Fruit fly (Drosophila melanogaster) whole organism, prepupa: Measurements from ENCODE around the gene Trf.
A peak's percentile ranks its signal among the peaks of the same experiment; 100 is the strongest.

Experiments
- Blimp-1 ChIP-seq: fragments of 200-800 bp; sonication (Bioruptor generic); optimal IDR thresholded peaks from 3 replicates; lab custom pipeline; 2017; ENCODE audit warnings: missing biosample characterization, missing genetic modification characterization, mild to moderate bottlenecking, moderate library complexity, missing genetic modification reagents
- CG10631 ChIP-seq: fragments of 200-800 bp; sonication (Bioruptor generic); optimal IDR thresholded peaks from 2 replicates; lab custom pipeline; 2016; ENCODE audit warnings: missing biosample characterization, missing genetic modification characterization
- CG10669 ChIP-seq: fragments of 200-800 bp; sonication (Bioruptor generic); optimal IDR thresholded peaks from 3 replicates; lab custom pipeline; 2018; ENCODE audit warnings: missing biosample characterization, mild to moderate bottlenecking, missing genetic modification characterization, moderate library complexity
- CG11762 ChIP-seq: fragments of 200-800 bp; sonication (Bioruptor generic); optimal IDR thresholded peaks from 3 replicates; lab custom pipeline; 2016; ENCODE audit warnings: missing biosample characterization, missing genetic modification characterization; ENCODE audit not compliant: insufficient read depth
- CG11902 ChIP-seq: fragments of 200-800 bp; sonication (Bioruptor generic); optimal IDR thresholded peaks from 3 replicates; lab custom pipeline; 2016; ENCODE audit warnings: missing biosample characterization, missing genetic modification characterization
- CG15336 ChIP-seq: fragments of 200-800 bp; sonication (Bioruptor generic); IDR thresholded peaks from 2 replicates; pipeline ENCODE4 v1.3.6; 2022; ENCODE audit warnings: missing biosample characterization, missing genetic modification characterization
- CG16779 ChIP-seq: fragments of 200-800 bp; sonication (Bioruptor generic); optimal IDR thresholded peaks from 3 replicates; lab custom pipeline; 2017; ENCODE audit warnings: missing biosample characterization, mild to moderate bottlenecking, missing genetic modification characterization
- CG3032 ChIP-seq: fragments of 200-800 bp; optimal IDR thresholded peaks from 2 replicates; lab custom pipeline; 2019; ENCODE audit warnings: missing biosample characterization, mild to moderate bottlenecking, missing genetic modification characterization, moderate library complexity
- CG32006 ChIP-seq: fragments of 200-800 bp; sonication (Bioruptor generic); optimal IDR thresholded peaks from 3 replicates; lab custom pipeline; 2017; ENCODE audit warnings: missing biosample characterization, mild to moderate bottlenecking, missing genetic modification characterization
- CG34406 ChIP-seq: fragments of 200-800 bp; sonication (Bioruptor generic); optimal IDR thresholded peaks from 3 replicates; lab custom pipeline; 2016; ENCODE audit warnings: missing biosample characterization, missing genetic modification characterization
- CG3919 ChIP-seq: fragments of 200-800 bp; sonication (Bioruptor generic); optimal IDR thresholded peaks from 3 replicates; lab custom pipeline; 2016; ENCODE audit warnings: missing biosample characterization, missing genetic modification characterization
- CG4318 ChIP-seq: fragments of 200-800 bp; sonication (Bioruptor generic); optimal IDR thresholded peaks from 3 replicates; lab custom pipeline; 2017; ENCODE audit warnings: missing biosample characterization, mild to moderate bottlenecking, missing genetic modification characterization
- CG6276 ChIP-seq: fragments of 200-800 bp; sonication (Bioruptor generic); optimal IDR thresholded peaks from 2 replicates; lab custom pipeline; 2017; ENCODE audit warnings: missing biosample characterization, mild to moderate bottlenecking, missing genetic modification characterization
- CG6792 ChIP-seq: fragments of 200-800 bp; sonication (Bioruptor generic); optimal IDR thresholded peaks from 3 replicates; lab custom pipeline; 2016; ENCODE audit warnings: missing biosample characterization, missing genetic modification characterization
- CG6808 ChIP-seq: fragments of 200-800 bp; sonication (Bioruptor generic); optimal IDR thresholded peaks from 3 replicates; lab custom pipeline; 2017; ENCODE audit warnings: missing biosample characterization, missing genetic modification characterization, mild to moderate bottlenecking, moderate library complexity, missing genetic modification reagents
- CG6854 ChIP-seq: fragments of 200-800 bp; sonication (Bioruptor generic); optimal IDR thresholded peaks from 2 replicates; lab custom pipeline; 2017; ENCODE audit warnings: missing biosample characterization, mild to moderate bottlenecking, missing genetic modification characterization
- CG7368 ChIP-seq: fragments of 200-800 bp; sonication (Bioruptor generic); optimal IDR thresholded peaks from 3 replicates; lab custom pipeline; 2016; ENCODE audit warnings: missing biosample characterization, missing genetic modification characterization
- CG8119 ChIP-seq: fragments of 200-800 bp; sonication (Bioruptor generic); IDR thresholded peaks from 3 replicates; pipeline ENCODE4 v1.3.6; 2022; ENCODE audit warnings: missing biosample characterization, missing genetic modification characterization
- CG8632 ChIP-seq: fragments of 200-800 bp; sonication (Bioruptor generic); optimal IDR thresholded peaks from 3 replicates; lab custom pipeline; 2016; ENCODE audit warnings: missing biosample characterization, missing genetic modification characterization
- CG9139 ChIP-seq: fragments of 200-800 bp; sonication (Bioruptor generic); optimal IDR thresholded peaks from 3 replicates; lab custom pipeline; 2017; ENCODE audit warnings: missing biosample characterization, mild to moderate bottlenecking, missing genetic modification characterization
- Eip75B ChIP-seq: fragments of 200-800 bp; sonication (Bioruptor generic); optimal IDR thresholded peaks from 3 replicates; lab custom pipeline; 2016; ENCODE audit warnings: missing biosample characterization, missing genetic modification characterization
- Eip78C ChIP-seq: fragments of 200-800 bp; sonication (Bioruptor generic); peaks from one replicate; lab custom pipeline; 2016; ENCODE audit warnings: missing biosample characterization, missing genetic modification characterization
- Eip93F ChIP-seq: fragments of 200-800 bp; sonication (Bioruptor generic); optimal IDR thresholded peaks from 2 replicates; lab custom pipeline; 2016; ENCODE audit warnings: missing biosample characterization, mild to moderate bottlenecking, missing genetic modification characterization
- Ets21C ChIP-seq: fragments of 200-800 bp; sonication (Bioruptor generic); optimal IDR thresholded peaks from 3 replicates; lab custom pipeline; 2016; ENCODE audit warnings: missing biosample characterization, missing genetic modification characterization
- Ets96B ChIP-seq: fragments of 200-800 bp; optimal IDR thresholded peaks from 2 replicates; lab custom pipeline; 2019; ENCODE audit warnings: missing biosample characterization, mild to moderate bottlenecking, missing genetic modification characterization, moderate library complexity
- Hr38 ChIP-seq: sonication (Bioruptor generic); optimal IDR thresholded peaks from 2 replicates; lab custom pipeline; 2016; ENCODE audit warnings: missing biosample characterization, missing genetic modification characterization
- Hr39 ChIP-seq: fragments of 200-800 bp; sonication (Bioruptor generic); optimal IDR thresholded peaks from 2 replicates; lab custom pipeline; 2016; ENCODE audit warnings: missing biosample characterization, missing genetic modification characterization
- Hr4 ChIP-seq: fragments of 200-800 bp; sonication (Bioruptor generic); optimal IDR thresholded peaks from 3 replicates; lab custom pipeline; 2016; ENCODE audit warnings: missing biosample characterization, missing genetic modification characterization
- Lpt ChIP-seq: fragments of 200-800 bp; sonication (Bioruptor generic); optimal IDR thresholded peaks from 3 replicates; lab custom pipeline; 2016; ENCODE audit warnings: missing biosample characterization, missing genetic modification characterization
- OdsH ChIP-seq: fragments of 200-800 bp; sonication (Bioruptor generic); optimal IDR thresholded peaks from 3 replicates; lab custom pipeline; 2016; ENCODE audit warnings: missing biosample characterization, missing genetic modification characterization
- Smox ChIP-seq: fragments of 200-800 bp; sonication (Bioruptor generic); optimal IDR thresholded peaks from 3 replicates; lab custom pipeline; 2016; ENCODE audit warnings: missing biosample characterization, missing genetic modification characterization
- Sox14 ChIP-seq: fragments of 200-800 bp; sonication (Bioruptor generic); optimal IDR thresholded peaks from 3 replicates; lab custom pipeline; 2016; ENCODE audit warnings: missing biosample characterization, missing genetic modification characterization
- achi ChIP-seq: fragments of 200-800 bp; sonication (Bioruptor generic); optimal IDR thresholded peaks from 3 replicates; lab custom pipeline; 2016; ENCODE audit warnings: missing biosample characterization, missing genetic modification characterization
- acj6 ChIP-seq: fragments of 200-800 bp; sonication (Bioruptor generic); optimal IDR thresholded peaks from 3 replicates; lab custom pipeline; 2016; ENCODE audit warnings: missing biosample characterization, missing genetic modification characterization
- dac ChIP-seq: fragments of 200-800 bp; sonication (Bioruptor generic); optimal IDR thresholded peaks from 2 replicates; lab custom pipeline; 2017; ENCODE audit warnings: missing biosample characterization, mild to moderate bottlenecking, missing genetic modification characterization
- dsx ChIP-seq: fragments of 200-800 bp; optimal IDR thresholded peaks from 3 replicates; lab custom pipeline; 2019; ENCODE audit warnings: missing biosample characterization, mild to moderate bottlenecking, missing genetic modification characterization, moderate library complexity; ENCODE audit not compliant: poor library complexity, severe bottlenecking
- eg ChIP-seq: fragments of 200-800 bp; sonication (Bioruptor generic); IDR thresholded peaks from 3 replicates; pipeline ENCODE4 v1.3.6; 2022; ENCODE audit warnings: missing biosample characterization, missing genetic modification characterization
- fd85E ChIP-seq: fragments of 200-800 bp; sonication (Bioruptor generic); optimal IDR thresholded peaks from 3 replicates; lab custom pipeline; 2016; ENCODE audit warnings: missing biosample characterization, missing genetic modification characterization
- fkh ChIP-seq: fragments of 200-800 bp; sonication (Bioruptor generic); optimal IDR thresholded peaks from 3 replicates; lab custom pipeline; 2017; ENCODE audit warnings: missing biosample characterization, mild to moderate bottlenecking, missing genetic modification characterization, moderate library complexity
- net ChIP-seq: fragments of 200-800 bp; sonication (Bioruptor generic); optimal IDR thresholded peaks from 3 replicates; lab custom pipeline; 2016; ENCODE audit warnings: missing biosample characterization, missing genetic modification characterization
- salr ChIP-seq, 2 experiments: fragments of 200-800 bp; sonication (Bioruptor generic); optimal IDR thresholded peaks; 3 replicates each; lab custom pipeline; 2016 to 2018; ENCODE audit warnings: missing biosample characterization in 2 of 2, missing genetic modification characterization in 2 of 2, mild to moderate bottlenecking in 1 of 2
- svp ChIP-seq: fragments of 200-800 bp; sonication (Bioruptor generic); peaks from one replicate; lab custom pipeline; 2016; ENCODE audit warnings: missing biosample characterization, missing genetic modification characterization
- topi ChIP-seq: fragments of 200-800 bp; sonication (Bioruptor generic); optimal IDR thresholded peaks from 3 replicates; lab custom pipeline; 2016; ENCODE audit warnings: missing biosample characterization, missing genetic modification characterization
- vri ChIP-seq: fragments of 200-800 bp; sonication (Bioruptor generic); optimal IDR thresholded peaks from 3 replicates; lab custom pipeline; 2016; ENCODE audit warnings: missing biosample characterization, mild to moderate bottlenecking, missing genetic modification characterization

The Trf gene

DNA sequence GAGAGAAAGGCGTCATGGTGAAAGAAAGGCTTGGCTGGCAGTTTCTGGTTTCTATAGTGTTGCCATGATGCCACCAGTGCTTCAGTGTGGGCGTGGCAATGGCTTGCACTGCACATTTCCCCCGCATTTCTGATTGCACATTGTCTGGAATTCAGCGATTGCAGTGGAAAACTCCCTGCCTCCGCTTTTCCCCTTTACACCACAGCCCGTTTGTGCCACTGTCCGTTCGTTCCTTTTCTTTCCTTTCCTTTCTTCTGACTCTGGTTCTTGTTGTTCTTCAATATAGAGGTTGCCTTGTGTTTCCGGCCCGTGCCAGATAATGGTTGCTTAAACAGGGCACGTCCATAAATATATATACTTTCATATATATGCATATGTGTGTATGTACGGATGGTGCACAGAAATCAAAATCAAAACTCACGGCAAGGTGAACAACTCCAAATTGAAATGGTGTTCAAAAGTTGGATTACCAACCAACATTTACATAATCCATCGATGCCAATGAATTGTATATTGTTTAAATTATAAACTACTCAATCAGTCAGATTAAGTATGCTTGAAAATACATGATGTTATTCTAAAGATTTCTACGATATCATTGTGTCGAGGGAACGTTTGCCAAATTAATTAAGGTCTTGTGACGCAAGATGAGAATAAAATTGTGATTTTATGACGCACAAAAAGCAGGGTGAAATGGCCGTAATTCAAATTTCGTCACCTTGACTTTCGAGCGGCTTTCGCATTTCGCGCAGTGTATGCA, 20.7 kb downstream of the Trf start (continued):
- TF ChIP-seq CG10669 (GFP tag; lab: Kevin White, UChicago) (peak; percentile 11), CG9139 (GFP tag; lab: Kevin White, UChicago) (no peak), CG4318 (GFP tag; lab: Kevin White, UChicago) (no peak), Hr39 (GFP tag; lab: Kevin White, UChicago) (peak; percentile 12), CG11902 (GFP tag; lab: Kevin White, UChicago) (no peak), CG8632 (no peak), eg (peak; percentile 28; the same call in 1 of the 3 replicates), CG6792 (GFP tag; lab: Kevin White, UChicago) (no peak), net (peak; percentile 41)

DNA sequence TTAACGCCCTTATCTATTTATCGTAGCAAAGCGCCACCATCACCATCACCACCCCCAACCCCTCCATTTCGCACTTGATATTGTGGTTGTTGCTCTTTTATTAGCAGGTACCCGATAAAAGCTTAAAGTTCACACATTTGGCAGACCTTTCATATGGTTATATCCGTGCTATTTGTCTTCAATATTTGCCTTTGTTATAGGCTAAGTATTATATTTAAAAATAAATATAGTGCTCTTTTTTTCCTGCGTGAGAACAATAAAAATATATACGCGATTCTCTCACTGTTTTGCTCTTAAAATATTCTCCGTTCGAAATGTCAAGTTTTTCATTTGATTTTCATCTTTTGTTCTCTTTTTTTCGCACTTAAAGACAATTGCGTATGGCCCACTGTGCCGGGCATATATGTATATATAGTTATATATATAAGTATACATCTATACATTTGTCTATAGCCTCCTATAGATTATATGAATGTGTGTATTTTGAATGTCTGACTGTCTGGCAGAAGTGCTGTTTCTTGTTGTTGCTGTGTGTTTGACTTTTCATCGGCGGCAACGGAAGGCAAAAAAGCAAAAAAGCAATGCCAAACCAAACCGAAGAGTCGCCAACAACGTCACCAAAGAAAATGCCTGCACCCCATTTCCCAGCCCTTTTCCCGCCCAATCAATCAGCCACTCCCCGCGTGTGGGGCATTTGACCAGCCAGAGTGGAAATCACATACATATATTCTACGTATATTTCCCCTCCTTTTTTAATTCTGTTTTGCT, 21.5 kb downstream of the Trf start:
- TF ChIP-seq acj6 (GFP tag; lab: Kevin White, UChicago) (no peak), Hr4 (GFP tag; lab: Kevin White, UChicago) (peak; percentile 7), Sox14 (GFP tag; lab: Kevin White, UChicago) (no peak), CG15336 (peak; percentile 31; the same call in 1 of the 2 replicates), Lpt (GFP tag; lab: Kevin White, UChicago) (no peak), CG32006 (GFP tag; lab: Kevin White, UChicago) (peak; percentile 42), CG8119 (GFP tag; lab: Robert Waterston, UW) (peak; percentile 36; the same call in 2 of the 3 replicates), Eip93F (no peak), CG6276 (GFP tag; lab: Kevin White, UChicago) (peak; percentile 19), svp (GFP tag; lab: Kevin White, UChicago) (peak; percentile 53), CG11762 (no peak), CG6808 (no peak), Ets96B (tag; lab: Kevin White, UChicago) (peak; percentile 4), eg (peak; percentile 57; the same call in 2 of the 3 replicates), fkh (peak; percentile 41), CG10669 (GFP tag; lab: Kevin White, UChicago) (no peak), CG7368 (GFP tag; lab: Kevin White, UChicago) (no peak), CG4318 (GFP tag; lab: Kevin White, UChicago) (no peak), Hr38 (GFP tag; lab: Kevin White, UChicago) (no peak)

DNA sequence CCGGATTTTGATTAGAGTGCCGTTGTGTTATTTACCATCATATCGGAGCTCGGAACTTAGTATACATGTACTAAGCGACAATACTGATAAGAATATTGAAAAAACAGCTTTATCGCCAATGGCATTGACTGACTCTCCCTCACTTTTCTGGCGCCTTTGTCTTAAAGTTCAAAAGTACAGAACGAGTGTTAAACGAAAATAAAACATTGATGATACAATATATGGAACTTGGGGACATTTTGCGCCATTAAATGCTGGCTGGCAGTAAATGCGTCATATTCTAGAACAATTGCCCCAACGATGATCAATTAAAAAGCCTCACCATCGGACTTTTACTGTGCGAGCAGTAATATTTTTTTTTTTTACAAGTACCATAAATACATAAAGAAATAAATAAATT, 22.5 kb downstream of the Trf start:
- TF ChIP-seq CG10631 (no peak), Blimp-1 (GFP tag; lab: Kevin White, UChicago) (no peak), CG16779 (no peak), Ets96B (tag; lab: Kevin White, UChicago) (no peak), topi (GFP tag; lab: Kevin White, UChicago) (no peak), Smox (GFP tag; lab: Kevin White, UChicago) (no peak), fd85E (no peak), CG34406 (GFP tag; lab: Kevin White, UChicago) (no peak), dac (GFP tag; lab: Kevin White, UChicago) (no peak), CG15336 (no peak), Ets21C (no peak), OdsH (GFP tag; lab: Kevin White, UChicago) (no peak), net (no peak), CG6854 (peak; percentile 14), Eip78C (GFP tag; lab: Kevin White, UChicago) (peak; percentile 70), CG4318 (GFP tag; lab: Kevin White, UChicago) (no peak), CG9139 (GFP tag; lab: Kevin White, UChicago) (peak; percentile 37), CG7368 (GFP tag; lab: Kevin White, UChicago) (no peak), CG6792 (GFP tag; lab: Kevin White, UChicago) (no peak), achi (no peak), dsx (no peak), Hr4 (GFP tag; lab: Kevin White, UChicago) (no peak), CG8632 (no peak), Lpt (GFP tag; lab: Kevin White, UChicago) (no peak), CG3919 (no peak), Eip75B (no peak), Eip93F (peak; percentile 89), salr (GFP tag; optimal IDR thresholded peaks at IDR 0.05; lab: Kevin White, UChicago) (no peak), vri (GFP tag; lab: Kevin White, UChicago) (peak; percentile 87), svp (GFP tag; lab: Kevin White, UChicago) (peak; percentile 95), CG3032 (no peak), CG6276 (GFP tag; lab: Kevin White, UChicago) (no peak)
